Worm (Caenorhabditis elegans) whole organism, L2 larva: ENCODE data around the gene F49C5.16.

Source experiments
- ceh-16 ChIP-seq: fragments of 150-350 bp; optimal IDR thresholded peaks from 2 replicates; lab custom pipeline; 2014; ENCODE audit warnings: missing biosample characterization, missing genetic modification characterization
- elt-1 ChIP-seq: fragments of 150-350 bp; optimal IDR thresholded peaks from 2 replicates; lab custom pipeline; 2014; ENCODE audit warnings: missing biosample characterization, missing genetic modification characterization
- elt-3 ChIP-seq: sonication (generic microtip); optimal IDR thresholded peaks from 2 replicates; lab custom pipeline; 2017; ENCODE audit warnings: missing biosample characterization, missing genetic modification characterization
- lin-13 ChIP-seq: fragments of 150-350 bp; optimal IDR thresholded peaks from 2 replicates; lab custom pipeline; 2014; ENCODE audit warnings: missing biosample characterization, missing genetic modification reagents, missing genetic modification characterization
- lin-39 ChIP-seq: fragments of 150-350 bp; optimal IDR thresholded peaks from 2 replicates; lab custom pipeline; 2014; ENCODE audit warnings: missing biosample characterization, missing genetic modification reagents, missing genetic modification characterization
- zag-1 ChIP-seq: fragments of 150-350 bp; optimal IDR thresholded peaks from 2 replicates; lab custom pipeline; 2014; ENCODE audit warnings: missing biosample characterization, missing genetic modification characterization

- TF ChIP-seq zag-1 (tag; lab: Kevin White, UChicago) (no peak), lin-39 (tag; lab: Kevin White, UChicago) (no peak), lin-13 (no peak), elt-1 (tag; lab: Kevin White, UChicago) (no peak), elt-3 (tag; lab: Kevin White, UChicago) (no peak), ceh-16 (tag; lab: Kevin White, UChicago) (no peak)
Observed at ce11 chrII:12539395-12539794, 8.3 kb upstream of the F49C5.16 start.
